Fruit fly (Drosophila melanogaster) whole organism, prepupa: ENCODE results near the gene CG6607.
A peak's percentile ranks its signal among the peaks of the same experiment; 100 is the strongest.

Source experiments
- CG10631 ChIP-seq: fragments of 200-800 bp; sonication (Bioruptor generic); optimal IDR thresholded peaks from 2 replicates; lab custom pipeline; 2016; ENCODE audit warnings: missing biosample characterization, missing genetic modification characterization
- CG10669 ChIP-seq: fragments of 200-800 bp; sonication (Bioruptor generic); optimal IDR thresholded peaks from 3 replicates; lab custom pipeline; 2018; ENCODE audit warnings: missing biosample characterization, mild to moderate bottlenecking, missing genetic modification characterization, moderate library complexity
- CG11294 ChIP-seq: fragments of 200-800 bp; sonication (Bioruptor generic); IDR thresholded peaks from 2 replicates; pipeline ENCODE4 v1.3.6; 2022; ENCODE audit warnings: missing biosample characterization, missing genetic modification characterization
- CG11902 ChIP-seq: fragments of 200-800 bp; sonication (Bioruptor generic); optimal IDR thresholded peaks from 3 replicates; lab custom pipeline; 2016; ENCODE audit warnings: missing biosample characterization, missing genetic modification characterization
- CG15336 ChIP-seq: fragments of 200-800 bp; sonication (Bioruptor generic); IDR thresholded peaks from 2 replicates; pipeline ENCODE4 v1.3.6; 2022; ENCODE audit warnings: missing biosample characterization, missing genetic modification characterization
- CG1621 ChIP-seq: fragments of 200-800 bp; sonication (Bioruptor generic); optimal IDR thresholded peaks from 3 replicates; lab custom pipeline; 2018; ENCODE audit warnings: missing biosample characterization, mild to moderate bottlenecking, missing genetic modification characterization
- CG16779 ChIP-seq: fragments of 200-800 bp; sonication (Bioruptor generic); optimal IDR thresholded peaks from 3 replicates; lab custom pipeline; 2017; ENCODE audit warnings: missing biosample characterization, mild to moderate bottlenecking, missing genetic modification characterization
- CG3032 ChIP-seq: fragments of 200-800 bp; optimal IDR thresholded peaks from 2 replicates; lab custom pipeline; 2019; ENCODE audit warnings: missing biosample characterization, mild to moderate bottlenecking, missing genetic modification characterization, moderate library complexity
- CG31627 ChIP-seq: fragments of 200-800 bp; sonication (Bioruptor generic); optimal IDR thresholded peaks from 3 replicates; lab custom pipeline; 2016; ENCODE audit warnings: missing biosample characterization, missing genetic modification characterization
- CG32006 ChIP-seq: fragments of 200-800 bp; sonication (Bioruptor generic); optimal IDR thresholded peaks from 3 replicates; lab custom pipeline; 2017; ENCODE audit warnings: missing biosample characterization, mild to moderate bottlenecking, missing genetic modification characterization
- CG3919 ChIP-seq: fragments of 200-800 bp; sonication (Bioruptor generic); optimal IDR thresholded peaks from 3 replicates; lab custom pipeline; 2016; ENCODE audit warnings: missing biosample characterization, missing genetic modification characterization
- CG4318 ChIP-seq: fragments of 200-800 bp; sonication (Bioruptor generic); optimal IDR thresholded peaks from 3 replicates; lab custom pipeline; 2017; ENCODE audit warnings: missing biosample characterization, mild to moderate bottlenecking, missing genetic modification characterization
- CG6276 ChIP-seq: fragments of 200-800 bp; sonication (Bioruptor generic); optimal IDR thresholded peaks from 2 replicates; lab custom pipeline; 2017; ENCODE audit warnings: missing biosample characterization, mild to moderate bottlenecking, missing genetic modification characterization
- CG6792 ChIP-seq: fragments of 200-800 bp; sonication (Bioruptor generic); optimal IDR thresholded peaks from 3 replicates; lab custom pipeline; 2016; ENCODE audit warnings: missing biosample characterization, missing genetic modification characterization
- CG6808 ChIP-seq: fragments of 200-800 bp; sonication (Bioruptor generic); optimal IDR thresholded peaks from 3 replicates; lab custom pipeline; 2017; ENCODE audit warnings: missing biosample characterization, missing genetic modification characterization, mild to moderate bottlenecking, moderate library complexity, missing genetic modification reagents
- CG6854 ChIP-seq: fragments of 200-800 bp; sonication (Bioruptor generic); optimal IDR thresholded peaks from 2 replicates; lab custom pipeline; 2017; ENCODE audit warnings: missing biosample characterization, mild to moderate bottlenecking, missing genetic modification characterization
- CG7368 ChIP-seq: fragments of 200-800 bp; sonication (Bioruptor generic); optimal IDR thresholded peaks from 3 replicates; lab custom pipeline; 2016; ENCODE audit warnings: missing biosample characterization, missing genetic modification characterization
- CG8119 ChIP-seq: fragments of 200-800 bp; sonication (Bioruptor generic); IDR thresholded peaks from 3 replicates; pipeline ENCODE4 v1.3.6; 2022; ENCODE audit warnings: missing biosample characterization, missing genetic modification characterization
- CG9139 ChIP-seq: fragments of 200-800 bp; sonication (Bioruptor generic); optimal IDR thresholded peaks from 3 replicates; lab custom pipeline; 2017; ENCODE audit warnings: missing biosample characterization, mild to moderate bottlenecking, missing genetic modification characterization
- Eip78C ChIP-seq: fragments of 200-800 bp; sonication (Bioruptor generic); peaks from one replicate; lab custom pipeline; 2016; ENCODE audit warnings: missing biosample characterization, missing genetic modification characterization
- Ets96B ChIP-seq: fragments of 200-800 bp; optimal IDR thresholded peaks from 2 replicates; lab custom pipeline; 2019; ENCODE audit warnings: missing biosample characterization, mild to moderate bottlenecking, missing genetic modification characterization, moderate library complexity
- Gug ChIP-seq: fragments of 200-800 bp; sonication (Bioruptor generic); IDR thresholded peaks from 2 replicates; pipeline ENCODE4 v1.3.6; 2022; ENCODE audit warnings: missing biosample characterization, missing genetic modification characterization
- Hr38 ChIP-seq: sonication (Bioruptor generic); optimal IDR thresholded peaks from 2 replicates; lab custom pipeline; 2016; ENCODE audit warnings: missing biosample characterization, missing genetic modification characterization
- Hr39 ChIP-seq: fragments of 200-800 bp; sonication (Bioruptor generic); optimal IDR thresholded peaks from 2 replicates; lab custom pipeline; 2016; ENCODE audit warnings: missing biosample characterization, missing genetic modification characterization
- Hr4 ChIP-seq: fragments of 200-800 bp; sonication (Bioruptor generic); optimal IDR thresholded peaks from 3 replicates; lab custom pipeline; 2016; ENCODE audit warnings: missing biosample characterization, missing genetic modification characterization
- OdsH ChIP-seq: fragments of 200-800 bp; sonication (Bioruptor generic); optimal IDR thresholded peaks from 3 replicates; lab custom pipeline; 2016; ENCODE audit warnings: missing biosample characterization, missing genetic modification characterization
- Smox ChIP-seq: fragments of 200-800 bp; sonication (Bioruptor generic); optimal IDR thresholded peaks from 3 replicates; lab custom pipeline; 2016; ENCODE audit warnings: missing biosample characterization, missing genetic modification characterization
- Sox102F ChIP-seq: fragments of 200-800 bp; sonication (Bioruptor generic); optimal IDR thresholded peaks from 2 replicates; lab custom pipeline; 2016; ENCODE audit warnings: missing biosample characterization, mild to moderate bottlenecking, missing genetic modification characterization
- Sox14 ChIP-seq: fragments of 200-800 bp; sonication (Bioruptor generic); optimal IDR thresholded peaks from 3 replicates; lab custom pipeline; 2016; ENCODE audit warnings: missing biosample characterization, missing genetic modification characterization
- Sox15 ChIP-seq: fragments of 200-800 bp; sonication (Bioruptor generic); optimal IDR thresholded peaks from 3 replicates; lab custom pipeline; 2016; ENCODE audit warnings: missing biosample characterization, missing genetic modification characterization
- achi ChIP-seq: fragments of 200-800 bp; sonication (Bioruptor generic); optimal IDR thresholded peaks from 3 replicates; lab custom pipeline; 2016; ENCODE audit warnings: missing biosample characterization, missing genetic modification characterization
- acj6 ChIP-seq: fragments of 200-800 bp; sonication (Bioruptor generic); optimal IDR thresholded peaks from 3 replicates; lab custom pipeline; 2016; ENCODE audit warnings: missing biosample characterization, missing genetic modification characterization
- cyc ChIP-seq: fragments of 200-800 bp; sonication (Bioruptor generic); optimal IDR thresholded peaks from 3 replicates; lab custom pipeline; 2016; ENCODE audit warnings: missing biosample characterization, missing genetic modification characterization
- dsx ChIP-seq: fragments of 200-800 bp; optimal IDR thresholded peaks from 3 replicates; lab custom pipeline; 2019; ENCODE audit warnings: missing biosample characterization, mild to moderate bottlenecking, missing genetic modification characterization, moderate library complexity; ENCODE audit not compliant: poor library complexity, severe bottlenecking
- eg ChIP-seq: fragments of 200-800 bp; sonication (Bioruptor generic); IDR thresholded peaks from 3 replicates; pipeline ENCODE4 v1.3.6; 2022; ENCODE audit warnings: missing biosample characterization, missing genetic modification characterization
- fd59A ChIP-seq: fragments of 200-800 bp; sonication (Bioruptor generic); optimal IDR thresholded peaks from 2 replicates; lab custom pipeline; 2017; ENCODE audit warnings: missing biosample characterization, mild to moderate bottlenecking, missing genetic modification characterization, missing genetic modification reagents
- fd85E ChIP-seq: fragments of 200-800 bp; sonication (Bioruptor generic); optimal IDR thresholded peaks from 3 replicates; lab custom pipeline; 2016; ENCODE audit warnings: missing biosample characterization, missing genetic modification characterization
- fkh ChIP-seq: fragments of 200-800 bp; sonication (Bioruptor generic); optimal IDR thresholded peaks from 3 replicates; lab custom pipeline; 2017; ENCODE audit warnings: missing biosample characterization, mild to moderate bottlenecking, missing genetic modification characterization, moderate library complexity
- lz ChIP-seq: fragments of 200-800 bp; sonication (Bioruptor generic); optimal IDR thresholded peaks from 3 replicates; lab custom pipeline; 2016; ENCODE audit warnings: missing biosample characterization, missing genetic modification characterization
- net ChIP-seq: fragments of 200-800 bp; sonication (Bioruptor generic); optimal IDR thresholded peaks from 3 replicates; lab custom pipeline; 2016; ENCODE audit warnings: missing biosample characterization, missing genetic modification characterization
- pdm3 ChIP-seq: fragments of 200-800 bp; sonication (Bioruptor generic); optimal IDR thresholded peaks from 3 replicates; lab custom pipeline; 2016; ENCODE audit warnings: missing biosample characterization, missing genetic modification characterization
- salr ChIP-seq, 2 experiments: fragments of 200-800 bp; sonication (Bioruptor generic); optimal IDR thresholded peaks; 3 replicates each; lab custom pipeline; 2016 to 2018; ENCODE audit warnings: missing biosample characterization in 2 of 2, missing genetic modification characterization in 2 of 2, mild to moderate bottlenecking in 1 of 2
- spab ChIP-seq: fragments of 200-800 bp; sonication (Bioruptor generic); optimal IDR thresholded peaks from 2 replicates; lab custom pipeline; 2017; ENCODE audit warnings: missing biosample characterization, mild to moderate bottlenecking, missing genetic modification characterization, missing genetic modification reagents
- ss ChIP-seq, 2 experiments: fragments of 200-800 bp; sonication (Bioruptor generic); optimal IDR thresholded peaks; 2 replicates in 1 of 2; 3 replicates in 1 of 2; lab custom pipeline; 2017 to 2018; ENCODE audit warnings: mild to moderate bottlenecking in 2 of 2, missing biosample characterization in 2 of 2, missing genetic modification characterization in 2 of 2, moderate library complexity in 1 of 2
- svp ChIP-seq: fragments of 200-800 bp; sonication (Bioruptor generic); peaks from one replicate; lab custom pipeline; 2016; ENCODE audit warnings: missing biosample characterization, missing genetic modification characterization
- topi ChIP-seq: fragments of 200-800 bp; sonication (Bioruptor generic); optimal IDR thresholded peaks from 3 replicates; lab custom pipeline; 2016; ENCODE audit warnings: missing biosample characterization, missing genetic modification characterization
- vri ChIP-seq: fragments of 200-800 bp; sonication (Bioruptor generic); optimal IDR thresholded peaks from 3 replicates; lab custom pipeline; 2016; ENCODE audit warnings: missing biosample characterization, mild to moderate bottlenecking, missing genetic modification characterization

CG6607 gene

dm6 chr3R:24548216-24548615 is 20.4 kb downstream of the CG6607 start:
- no peak for TF ChIP-seq Sox14 (GFP tag; lab: Kevin White, UChicago)
- TF ChIP-seq CG3919 (GFP tag; lab: Kevin White, UChicago): no peak
- no peak for TF ChIP-seq Sox102F (GFP tag; lab: Kevin White, UChicago)
- no peak for TF ChIP-seq lz (GFP tag; lab: Kevin White, UChicago)
- TF ChIP-seq achi: no peak
- TF ChIP-seq fkh: no peak
- no peak for TF ChIP-seq CG6808 (GFP tag; lab: Kevin White, UChicago)
- TF ChIP-seq, all 60 proteins: peak for 0

- TF ChIP-seq Eip78C (GFP tag; lab: Kevin White, UChicago): peak; percentile 1
- no peak for TF ChIP-seq eg (GFP tag; lab: Robert Waterston, UW)
- TF ChIP-seq ss (GFP tag; optimal IDR thresholded peaks at IDR 0.05; lab: Kevin White, UChicago): peak in 1 of 2 experiments; percentile 17
- no peak for TF ChIP-seq fd85E
- TF ChIP-seq CG31627 (GFP tag; lab: Kevin White, UChicago): no peak
- TF ChIP-seq net (GFP tag; lab: Kevin White, UChicago): no peak
- TF ChIP-seq CG7368 (GFP tag; lab: Kevin White, UChicago): no peak
- peak; percentile 48 for TF ChIP-seq vri
- no peak for TF ChIP-seq dsx
Measured at dm6 chr3R:24548832-24549231, 21.0 kb downstream of the CG6607 start.

dm6 chr3R:24549834-24550233 is 22.0 kb downstream of the CG6607 start:
- TF ChIP-seq acj6 (GFP tag; lab: Kevin White, UChicago): no peak
- TF ChIP-seq net (GFP tag; lab: Kevin White, UChicago): no peak
- peak; percentile 83 for TF ChIP-seq spab (GFP tag; lab: Kevin White, UChicago)
- peak; percentile 97 for TF ChIP-seq CG9139 (GFP tag; lab: Kevin White, UChicago)
- TF ChIP-seq CG8119: no peak
- TF ChIP-seq CG6808 (GFP tag; lab: Kevin White, UChicago): peak; percentile 92
- TF ChIP-seq cyc: no peak
- TF ChIP-seq fkh: no peak
- peak; percentile 17 for TF ChIP-seq OdsH (GFP tag; lab: Kevin White, UChicago)
- no peak for TF ChIP-seq CG16779 (tag; lab: Kevin White, UChicago)
- TF ChIP-seq Sox14 (GFP tag; lab: Kevin White, UChicago): no peak
- peak; percentile 27 for TF ChIP-seq pdm3
- TF ChIP-seq ss (GFP tag; optimal IDR thresholded peaks at IDR 0.05; lab: Kevin White, UChicago): peak; percentile 97 to 99
- TF ChIP-seq achi: peak; percentile 4
- peak; percentile 19 for TF ChIP-seq CG3919 (GFP tag; lab: Kevin White, UChicago)
- TF ChIP-seq Sox102F (GFP tag; lab: Kevin White, UChicago): no peak
- TF ChIP-seq vri: peak; percentile 29
- TF ChIP-seq Smox (GFP tag; lab: Kevin White, UChicago): no peak
- TF ChIP-seq Ets96B (tag; lab: Kevin White, UChicago): peak; percentile 81
- no peak for TF ChIP-seq svp
- peak; percentile 58 for TF ChIP-seq CG6854
- no peak for TF ChIP-seq Gug (GFP tag; lab: Robert Waterston, UW)
- peak; percentile 76 for TF ChIP-seq CG10669 (GFP tag; lab: Kevin White, UChicago)
- TF ChIP-seq CG15336 (GFP tag; lab: Robert Waterston, UW): peak; percentile 16; the same call in 1 of the 2 replicates
- TF ChIP-seq CG4318 (GFP tag; lab: Kevin White, UChicago): no peak
- no peak for TF ChIP-seq CG11902 (GFP tag; lab: Kevin White, UChicago)
- TF ChIP-seq Eip78C (GFP tag; lab: Kevin White, UChicago): peak; percentile 80
- TF ChIP-seq Hr4: no peak
- peak; percentile 33 for TF ChIP-seq CG7368 (GFP tag; lab: Kevin White, UChicago)
- no peak for TF ChIP-seq Sox15 (GFP tag; lab: Kevin White, UChicago)
- peak; percentile 77 for TF ChIP-seq CG1621 (tag; lab: Kevin White, UChicago)
- TF ChIP-seq topi (GFP tag; lab: Kevin White, UChicago): no peak
- no peak for TF ChIP-seq CG32006
- no peak for TF ChIP-seq lz (GFP tag; lab: Kevin White, UChicago)
- TF ChIP-seq CG3032: peak; percentile 61
- TF ChIP-seq fd85E: no peak
- TF ChIP-seq Hr39 (GFP tag; lab: Kevin White, UChicago): no peak
- TF ChIP-seq CG10631: no peak
- TF ChIP-seq CG6276 (GFP tag; lab: Kevin White, UChicago): no peak
- TF ChIP-seq CG11294: no peak
- no peak for TF ChIP-seq salr (GFP tag; optimal IDR thresholded peaks at IDR 0.05; lab: Kevin White, UChicago)
- TF ChIP-seq Hr38 (GFP tag; lab: Kevin White, UChicago): no peak
- TF ChIP-seq fd59A (GFP tag; lab: Kevin White, UChicago): no peak
- TF ChIP-seq CG6792 (GFP tag; lab: Kevin White, UChicago): no peak
